Fruit fly (Drosophila melanogaster) whole organism, embryonic: ENCODE results near the gene CG13306.

ENCODE experiments used
- Atf6 ChIP-seq: fragments of 200-800 bp; sonication (Bioruptor generic); IDR thresholded peaks from 2 replicates; pipeline ENCODE4 v1.3.6; 2022; ENCODE audit warnings: missing biosample characterization, missing genetic modification characterization
- CG10321 ChIP-seq: fragments of 200-800 bp; sonication (Bioruptor generic); IDR thresholded peaks from 2 replicates; pipeline ENCODE4 v1.3.6; 2022; ENCODE audit warnings: missing biosample characterization, missing genetic modification characterization
- CG10654 ChIP-seq: fragments of 200-800 bp; sonication (Bioruptor generic); optimal IDR thresholded peaks from 2 replicates; lab custom pipeline; 2016; ENCODE audit warnings: missing biosample characterization, missing genetic modification characterization
- CG11560 ChIP-seq: fragments of 200-800 bp; sonication (Bioruptor generic); IDR thresholded peaks from 3 replicates; pipeline ENCODE4 v1.3.6; 2022; ENCODE audit warnings: missing biosample characterization, missing genetic modification characterization
- CG12155 ChIP-seq: fragments of 200-800 bp; sonication (Bioruptor generic); optimal IDR thresholded peaks from 3 replicates; lab custom pipeline; 2016; ENCODE audit warnings: missing biosample characterization, missing genetic modification characterization
- CG12769 ChIP-seq: fragments of 200-800 bp; sonication (Bioruptor generic); optimal IDR thresholded peaks from 2 replicates; lab custom pipeline; 2019; ENCODE audit warnings: missing biosample characterization, mild to moderate bottlenecking, missing genetic modification characterization, moderate library complexity
- CG14965 ChIP-seq: fragments of 200-800 bp; sonication (Bioruptor generic); optimal IDR thresholded peaks from 2 replicates; lab custom pipeline; 2016; ENCODE audit warnings: missing biosample characterization, missing genetic modification characterization, borderline replicate concordance
- CG15011 ChIP-seq: fragments of 200-800 bp; sonication (Bioruptor generic); optimal IDR thresholded peaks from 3 replicates; lab custom pipeline; 2018; ENCODE audit warnings: missing biosample characterization, mild to moderate bottlenecking, missing genetic modification characterization
- CG1602 ChIP-seq: fragments of 200-800 bp; sonication (Bioruptor generic); optimal IDR thresholded peaks from 3 replicates; lab custom pipeline; 2016; ENCODE audit warnings: missing biosample characterization, missing genetic modification characterization
- CG18476 ChIP-seq: fragments of 200-800 bp; sonication (Bioruptor generic); optimal IDR thresholded peaks from 2 replicates; lab custom pipeline; 2016; ENCODE audit warnings: missing biosample characterization, mild to moderate bottlenecking, missing genetic modification characterization
- CG18599 ChIP-seq: fragments of 200-800 bp; sonication (Bioruptor generic); optimal IDR thresholded peaks from 3 replicates; lab custom pipeline; 2017; ENCODE audit warnings: missing biosample characterization, missing genetic modification characterization, mild to moderate bottlenecking, moderate library complexity, missing genetic modification reagents
- CG2116 ChIP-seq: fragments of 200-800 bp; sonication (Bioruptor generic); optimal IDR thresholded peaks from 3 replicates; lab custom pipeline; 2018; ENCODE audit warnings: missing biosample characterization, mild to moderate bottlenecking, missing genetic modification characterization
- CG3281 ChIP-seq: fragments of 200-800 bp; sonication (Bioruptor generic); optimal IDR thresholded peaks from 3 replicates; lab custom pipeline; 2017; ENCODE audit warnings: missing biosample characterization, mild to moderate bottlenecking, missing genetic modification characterization
- CG4424 ChIP-seq: fragments of 200-800 bp; sonication (Bioruptor generic); optimal IDR thresholded peaks from 3 replicates; lab custom pipeline; 2016; ENCODE audit warnings: missing biosample characterization, missing genetic modification characterization
- CG6791 ChIP-seq: fragments of 200-800 bp; sonication (Bioruptor generic); IDR thresholded peaks from 3 replicates; pipeline ENCODE4 v1.3.6; 2022; ENCODE audit warnings: missing biosample characterization, missing genetic modification characterization; ENCODE audit not compliant: partially characterized antibody
- CG7786 ChIP-seq: fragments of 200-800 bp; sonication (Bioruptor generic); optimal IDR thresholded peaks from 2 replicates; lab custom pipeline; 2016; ENCODE audit warnings: missing biosample characterization, missing genetic modification characterization
- CG7839 ChIP-seq: fragments of 200-800 bp; sonication (Bioruptor generic); optimal IDR thresholded peaks from 3 replicates; lab custom pipeline; 2018; ENCODE audit warnings: missing biosample characterization, mild to moderate bottlenecking, missing genetic modification characterization, moderate library complexity
- CG8944 ChIP-seq: fragments of 200-800 bp; sonication (Bioruptor generic); optimal IDR thresholded peaks from 3 replicates; lab custom pipeline; 2016; ENCODE audit warnings: missing biosample characterization, missing genetic modification characterization
- CG9727 ChIP-seq: fragments of 200-800 bp; sonication (Bioruptor generic); optimal IDR thresholded peaks from 3 replicates; lab custom pipeline; 2017; ENCODE audit warnings: missing biosample characterization, mild to moderate bottlenecking, missing genetic modification characterization
- CG9797 ChIP-seq: fragments of 200-800 bp; sonication (Bioruptor generic); optimal IDR thresholded peaks from 3 replicates; lab custom pipeline; 2018; ENCODE audit warnings: missing biosample characterization, mild to moderate bottlenecking, missing genetic modification characterization
- D19A ChIP-seq: fragments of 200-800 bp; optimal IDR thresholded peaks from 3 replicates; lab custom pipeline; 2019; ENCODE audit warnings: missing biosample characterization, mild to moderate bottlenecking, missing genetic modification characterization, moderate library complexity
- ERR ChIP-seq: fragments of 200-800 bp; sonication (Bioruptor generic); optimal IDR thresholded peaks from 2 replicates; lab custom pipeline; 2016; ENCODE audit warnings: missing biosample characterization, missing genetic modification characterization
- Ets65A ChIP-seq: fragments of 200-800 bp; sonication (Bioruptor generic); peaks from one replicate; lab custom pipeline; 2016; ENCODE audit warnings: missing biosample characterization, missing genetic modification characterization
- HLH4C ChIP-seq: fragments of 200-800 bp; sonication (Bioruptor generic); IDR thresholded peaks from 3 replicates; pipeline ENCODE4 v1.3.6; 2022; ENCODE audit warnings: missing biosample characterization, missing genetic modification characterization; ENCODE audit not compliant: partially characterized antibody
- HLHmδ ChIP-seq: fragments of 200-800 bp; sonication (Bioruptor generic); optimal IDR thresholded peaks from 2 replicates; lab custom pipeline; 2018; ENCODE audit warnings: missing biosample characterization, mild to moderate bottlenecking, missing genetic modification characterization, moderate library complexity
- HmgZ ChIP-seq: fragments of 200-800 bp; sonication (Bioruptor generic); optimal IDR thresholded peaks from 2 replicates; lab custom pipeline; 2018; ENCODE audit warnings: missing biosample characterization, mild to moderate bottlenecking, missing genetic modification characterization
- Hmx ChIP-seq: fragments of 200-800 bp; sonication (Bioruptor generic); optimal IDR thresholded peaks from 2 replicates; lab custom pipeline; 2016; ENCODE audit warnings: missing biosample characterization, missing genetic modification characterization
- Hr3 ChIP-seq: fragments of 200-800 bp; sonication (Bioruptor generic); optimal IDR thresholded peaks from 3 replicates; lab custom pipeline; 2016; ENCODE audit warnings: missing biosample characterization, missing genetic modification characterization
- NK7.1 ChIP-seq: fragments of 200-800 bp; sonication (Bioruptor generic); optimal IDR thresholded peaks from 3 replicates; lab custom pipeline; 2016; ENCODE audit warnings: missing biosample characterization, missing genetic modification characterization
- Six4 ChIP-seq: fragments of 200-800 bp; sonication (Bioruptor generic); optimal IDR thresholded peaks from 2 replicates; lab custom pipeline; 2016; ENCODE audit warnings: missing biosample characterization, missing genetic modification characterization
- Ssrp ChIP-seq: fragments of 200-800 bp; sonication (Bioruptor generic); optimal IDR thresholded peaks from 2 replicates; lab custom pipeline; 2018; ENCODE audit warnings: missing biosample characterization, mild to moderate bottlenecking, missing genetic modification characterization, moderate library complexity
- ac ChIP-seq: fragments of 200-800 bp; sonication (Bioruptor generic); optimal IDR thresholded peaks from 3 replicates; lab custom pipeline; 2017; ENCODE audit warnings: missing biosample characterization, mild to moderate bottlenecking, missing genetic modification characterization
- ap ChIP-seq: fragments of 200-800 bp; sonication (Bioruptor generic); IDR thresholded peaks from 2 replicates; pipeline ENCODE4 v1.3.6; 2022; ENCODE audit warnings: missing biosample characterization, missing genetic modification characterization
- ase ChIP-seq: fragments of 200-800 bp; sonication (Bioruptor generic); IDR thresholded peaks from 3 replicates; pipeline ENCODE4 v1.3.6; 2022; ENCODE audit warnings: missing biosample characterization, missing genetic modification characterization
- az2 ChIP-seq: fragments of 200-800 bp; sonication (Bioruptor generic); optimal IDR thresholded peaks from 3 replicates; lab custom pipeline; 2016; ENCODE audit warnings: missing biosample characterization, missing genetic modification characterization
- ci ChIP-seq: fragments of 200-800 bp; sonication (Bioruptor generic); IDR thresholded peaks from 3 replicates; pipeline ENCODE4 v1.3.6; 2022; ENCODE audit warnings: missing biosample characterization, missing genetic modification characterization
- crc ChIP-seq: fragments of 200-800 bp; sonication (Bioruptor generic); optimal IDR thresholded peaks from 2 replicates; lab custom pipeline; 2016; ENCODE audit warnings: missing biosample characterization, missing genetic modification characterization
- crol ChIP-seq: fragments of 200-800 bp; sonication (Bioruptor generic); IDR thresholded peaks from 2 replicates; pipeline ENCODE4 v1.3.6; 2022; ENCODE audit warnings: missing biosample characterization, missing genetic modification characterization
- cwo ChIP-seq: fragments of 200-800 bp; sonication (Bioruptor generic); optimal IDR thresholded peaks from 3 replicates; lab custom pipeline; 2017; ENCODE audit warnings: missing biosample characterization, missing genetic modification characterization, mild to moderate bottlenecking, moderate library complexity, missing genetic modification reagents
- dysf ChIP-seq: fragments of 200-800 bp; sonication (Bioruptor generic); IDR thresholded peaks from 3 replicates; pipeline ENCODE4 v1.3.6; 2022; ENCODE audit warnings: missing biosample characterization, missing genetic modification characterization
- eve ChIP-seq, 2 experiments: fragments of >200 bp; optimal IDR thresholded peaks; 2 replicates each; lab custom pipeline; 2017; ENCODE audit warnings: missing biosample characterization in 2 of 2, missing genetic modification characterization in 2 of 2
- exex ChIP-seq: fragments of 200-800 bp; sonication (Bioruptor generic); optimal IDR thresholded peaks from 4 replicates; lab custom pipeline; 2018; ENCODE audit warnings: missing biosample characterization, mild to moderate bottlenecking, missing genetic modification characterization, moderate library complexity
- ranshi ChIP-seq: fragments of 200-800 bp; sonication (Bioruptor generic); IDR thresholded peaks from 2 replicates; pipeline ENCODE4 v1.3.6; 2022; ENCODE audit warnings: missing biosample characterization, missing genetic modification characterization
- salm ChIP-seq: fragments of 200-800 bp; sonication (Bioruptor generic); optimal IDR thresholded peaks from 2 replicates; lab custom pipeline; 2018; ENCODE audit warnings: missing biosample characterization, mild to moderate bottlenecking, missing genetic modification characterization
- sd ChIP-seq: fragments of 200-800 bp; sonication (Bioruptor generic); optimal IDR thresholded peaks from 3 replicates; lab custom pipeline; 2018; ENCODE audit warnings: missing biosample characterization, mild to moderate bottlenecking, missing genetic modification characterization, moderate library complexity
- sisA ChIP-seq: fragments of 200-800 bp; sonication (Bioruptor generic); IDR thresholded peaks from 2 replicates; pipeline ENCODE4 v1.3.6; 2022; ENCODE audit warnings: missing biosample characterization, missing genetic modification characterization
- slbo ChIP-seq: fragments of 200-800 bp; sonication (Bioruptor generic); IDR thresholded peaks from 2 replicates; pipeline ENCODE4 v1.3.6; 2022; ENCODE audit warnings: missing biosample characterization, missing genetic modification characterization
- sna ChIP-seq: fragments of 200-800 bp; sonication (Bioruptor generic); IDR thresholded peaks from 2 replicates; pipeline ENCODE4 v1.3.6; 2022; ENCODE audit warnings: missing biosample characterization, missing genetic modification characterization; ENCODE audit not compliant: partially characterized antibody
- tgo ChIP-seq: fragments of 200-800 bp; sonication (Bioruptor generic); IDR thresholded peaks from 3 replicates; pipeline ENCODE4 v1.3.6; 2022; ENCODE audit warnings: missing biosample characterization, missing genetic modification characterization
- vvl ChIP-seq: fragments of 200-800 bp; sonication (Bioruptor generic); IDR thresholded peaks from 2 replicates; pipeline ENCODE4 v1.3.6; 2022; ENCODE audit warnings: missing biosample characterization, missing genetic modification characterization
- wdn ChIP-seq: fragments of 200-800 bp; sonication (Bioruptor generic); IDR thresholded peaks from 2 replicates; pipeline ENCODE4 v1.3.6; 2022; ENCODE audit warnings: missing biosample characterization, missing genetic modification characterization
- z ChIP-seq: fragments of 200-800 bp; sonication (Bioruptor generic); IDR thresholded peaks from 3 replicates; pipeline ENCODE4 v1.3.6; 2022; ENCODE audit warnings: missing biosample characterization, missing genetic modification characterization

The CG13306 gene

dm6 chr3L:8708856-8709255 is 40.7 kb downstream of the CG13306 start (continued):
- TF ChIP-seq ranshi (no peak), CG18599 (peak; percentile 29), CG18476 (GFP tag; lab: Kevin White, UChicago) (no peak), HLHmδ (GFP tag; lab: Kevin White, UChicago) (no peak), CG1602 (no peak), HLH4C (GFP tag; lab: Robert Waterston, UW) (no peak), dysf (GFP tag; lab: Robert Waterston, UW) (0 out of 3 replicates have a peak, but pooled peaks have one; percentile 37), cwo (GFP tag; lab: Kevin White, UChicago) (peak; percentile 33), CG10321 (GFP tag; lab: Robert Waterston, UW) (0 out of 2 replicates have a peak, but pooled peaks have one; percentile 36), CG14965 (GFP tag; lab: Kevin White, UChicago) (no peak), vvl (no peak), CG4424 (GFP tag; lab: Kevin White, UChicago) (no peak), crol (GFP tag; lab: Robert Waterston, UW) (no peak), ac (no peak), crc (GFP tag; lab: Kevin White, UChicago) (no peak), CG9727 (GFP tag; lab: Kevin White, UChicago) (no peak), wdn (GFP tag; lab: Robert Waterston, UW) (no peak), sisA (GFP tag; lab: Robert Waterston, UW) (no peak), CG10654 (GFP tag; lab: Kevin White, UChicago) (no peak), CG6791 (no peak), Ssrp (tag; lab: Kevin White, UChicago) (no peak), sna (GFP tag; lab: Robert Waterston, UW) (no peak), CG12155 (GFP tag; lab: Kevin White, UChicago) (peak; percentile 11), Six4 (GFP tag; lab: Kevin White, UChicago) (no peak), eve (GFP tag; optimal IDR thresholded peaks at IDR 0.05; lab: Kevin White, UChicago) (no peak), CG2116 (GFP tag; lab: Kevin White, UChicago) (no peak), Hmx (GFP tag; lab: Kevin White, UChicago) (no peak), tgo (GFP tag; lab: Robert Waterston, UW) (no peak), CG8944 (GFP tag; lab: Kevin White, UChicago) (no peak), slbo (GFP tag; lab: Robert Waterston, UW) (peak; percentile 29; the same call in 1 of the 2 replicates), salm (tag; lab: Kevin White, UChicago) (no peak), CG3281 (GFP tag; lab: Kevin White, UChicago) (peak; percentile 24), ase (GFP tag; lab: Robert Waterston, UW) (no peak), Ets65A (GFP tag; lab: Kevin White, UChicago) (no peak), CG7786 (GFP tag; lab: Kevin White, UChicago) (peak; percentile 5), ERR (no peak), CG9797 (GFP tag; lab: Kevin White, UChicago) (no peak), Atf6 (GFP tag; lab: Robert Waterston, UW) (peak; percentile 63), z (GFP tag; lab: Robert Waterston, UW) (no peak), CG15011 (no peak), az2 (no peak), CG7839 (no peak), HmgZ (tag; lab: Kevin White, UChicago) (no peak), CG12769 (peak; percentile 27), Hr3 (GFP tag; lab: Kevin White, UChicago) (no peak), exex (tag; lab: Kevin White, UChicago) (peak; percentile 13), sd (tag; lab: Kevin White, UChicago) (peak; percentile 21), CG11560 (tag; lab: Robert Waterston, UW) (no peak), NK7.1 (no peak), ap (GFP tag; lab: Robert Waterston, UW) (no peak), ci (GFP tag; lab: Robert Waterston, UW) (no peak), D19A (tag; lab: Kevin White, UChicago) (peak; percentile 25)
